Worm (Caenorhabditis elegans): ENCODE measurements around the gene lips-10.

DNA sequence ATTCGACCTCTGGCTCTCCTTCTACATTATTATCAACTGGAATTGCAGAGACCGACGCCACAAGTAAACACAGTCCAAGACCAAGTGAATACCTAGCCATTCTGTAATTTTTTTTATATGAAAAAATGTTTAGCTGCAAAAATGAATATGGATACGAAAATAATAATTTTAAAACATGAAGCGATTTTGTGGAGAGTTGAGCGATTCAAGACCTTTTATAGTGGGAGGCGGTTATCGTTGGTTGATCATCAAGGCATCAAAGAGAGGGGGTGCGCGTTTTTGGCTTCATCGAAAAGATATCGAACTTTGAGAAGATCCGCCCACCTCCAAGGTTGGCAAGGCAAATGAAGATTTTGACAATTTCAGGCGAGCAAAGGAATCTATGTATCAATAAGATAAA lies 7.8 kb downstream of the lips-10 start, which contains the start of gene cut-3:
- TF ChIP-seq ama-1 (optimal IDR thresholded peaks at IDR 0.05) (no peak), tbx-37 (GFP tag; conservative IDR thresholded peaks at IDR 0.05) (no peak), hmg-4 (GFP tag; optimal IDR thresholded peaks at IDR 0.05) (no peak), ets-7 (tag; optimal IDR thresholded peaks at IDR 0.05) (no peak), hmbx-1 (tag; optimal IDR thresholded peaks at IDR 0.05) (no peak), flt-1 (GFP tag; IDR thresholded peaks at IDR 0.05) (no peak), tbx-11 (GFP tag; IDR thresholded peaks at IDR 0.05) (no peak), B0310.2 (tag; optimal IDR thresholded peaks at IDR 0.05) (no peak), pes-1 (GFP tag; IDR thresholded peaks at IDR 0.05) (no peak), tra-4 (tag; optimal IDR thresholded peaks at IDR 0.05) (no peak), hnd-1 (tag; optimal IDR thresholded peaks at IDR 0.05) (no peak), scrt-1 (GFP tag; IDR thresholded peaks at IDR 0.05) (no peak)
